Worm (Caenorhabditis elegans): Measurements from ENCODE around the gene ain-1.

- TF ChIP-seq nhr-12 (tag; optimal IDR thresholded peaks at IDR 0.05): no peak
- TF ChIP-seq snpc-4 (tag; optimal IDR thresholded peaks at IDR 0.05): peak; percentile 92
- TF ChIP-seq egl-27 (tag; optimal IDR thresholded peaks at IDR 0.05): no peak
- no peak for TF ChIP-seq nhr-237 (tag; optimal IDR thresholded peaks at IDR 0.05)
- no peak for TF ChIP-seq unc-62 (GFP tag; optimal IDR thresholded peaks at IDR 0.05)
- TF ChIP-seq dpl-1 (GFP tag; optimal IDR thresholded peaks at IDR 0.05): no peak
- no peak for TF ChIP-seq mdl-1 (tag; optimal IDR thresholded peaks at IDR 0.05)
- no peak for TF ChIP-seq sptf-1 (tag; optimal IDR thresholded peaks at IDR 0.05)
- no peak for TF ChIP-seq unc-86 (tag; optimal IDR thresholded peaks at IDR 0.05)
- TF ChIP-seq ztf-11 (tag; optimal IDR thresholded peaks at IDR 0.05): no peak
These were observed 15.9 kb downstream of the ain-1 start for ce11 chrX:16629168-16629567.

All from whole organism, L1 larva.